Fruit fly (Drosophila melanogaster) whole organism, wandering third instar larva: Measurements from ENCODE around the gene dunk.

Experiments used
- Abd-B ChIP-seq: fragments of >200 bp; optimal IDR thresholded peaks from 2 replicates; lab custom pipeline; 2017; ENCODE audit warnings: missing biosample characterization, missing genetic modification characterization
- CG32264 ChIP-seq: fragments of 200-800 bp; sonication (Bioruptor generic); optimal IDR thresholded peaks from 2 replicates; lab custom pipeline; 2016; ENCODE audit warnings: missing biosample characterization, missing genetic modification characterization
- CrebA ChIP-seq: fragments of 200-800 bp; sonication (Bioruptor generic); optimal IDR thresholded peaks from 2 replicates; lab custom pipeline; 2016; ENCODE audit warnings: missing biosample characterization, mild to moderate bottlenecking, missing genetic modification characterization, borderline replicate concordance
- Dif ChIP-seq: fragments of 200-275, 200-300 bp; sonication (Bioruptor generic); optimal IDR thresholded peaks from 2 replicates; lab custom pipeline; 2018; ENCODE audit warnings: missing biosample characterization, missing genetic modification characterization; ENCODE audit not compliant: partially characterized antibody
- GATAd ChIP-seq: sonication (Bioruptor generic); optimal IDR thresholded peaks from 2 replicates; lab custom pipeline; 2016; ENCODE audit warnings: missing biosample characterization, missing genetic modification characterization
- HLH106 ChIP-seq: fragments of 200-800 bp; optimal IDR thresholded peaks from 3 replicates; lab custom pipeline; 2019; ENCODE audit warnings: missing biosample characterization, mild to moderate bottlenecking, missing genetic modification characterization, moderate library complexity
- Hnf4 ChIP-seq: fragments of 200-800 bp; sonication (Bioruptor generic); optimal IDR thresholded peaks from 2 replicates; lab custom pipeline; 2016; ENCODE audit warnings: missing biosample characterization, mild to moderate bottlenecking, missing genetic modification characterization
- Hr83 ChIP-seq: fragments of 200-300 bp; sonication (Bioruptor generic); optimal IDR thresholded peaks from 2 replicates; lab custom pipeline; 2016; ENCODE audit warnings: missing biosample characterization, mild to moderate bottlenecking, missing genetic modification characterization, moderate library complexity; ENCODE audit not compliant: poor library complexity, severe bottlenecking
- Mio ChIP-seq: sonication (Bioruptor generic); optimal IDR thresholded peaks from 2 replicates; lab custom pipeline; 2016; ENCODE audit warnings: missing biosample characterization, missing genetic modification characterization
- OdsH ChIP-seq: fragments of 200-800 bp; sonication (Bioruptor generic); optimal IDR thresholded peaks from 2 replicates; lab custom pipeline; 2016; ENCODE audit warnings: missing biosample characterization, mild to moderate bottlenecking, missing genetic modification characterization
- Rel ChIP-seq, 2 experiments: fragments of 200-800 bp; sonication (Bioruptor generic) in 1 of 2; optimal IDR thresholded peaks; 2 replicates in 1 of 2; 3 replicates in 1 of 2; lab custom pipeline; 2016 to 2019; ENCODE audit warnings: mild to moderate bottlenecking in 2 of 2, missing biosample characterization in 2 of 2, missing genetic modification characterization in 2 of 2, moderate library complexity in 1 of 2
- Sp1 ChIP-seq: fragments of 200-800 bp; sonication (Bioruptor generic); optimal IDR thresholded peaks from 3 replicates; lab custom pipeline; 2019; ENCODE audit warnings: missing biosample characterization, mild to moderate bottlenecking, missing genetic modification characterization, moderate library complexity
- Vsx2 ChIP-seq: fragments of 200-300, 225-300 bp; sonication (Bioruptor generic); optimal IDR thresholded peaks from 2 replicates; lab custom pipeline; 2018; ENCODE audit warnings: missing biosample characterization, missing genetic modification characterization; ENCODE audit not compliant: partially characterized antibody
- br ChIP-seq: fragments of 200-800 bp; sonication (Bioruptor generic); optimal IDR thresholded peaks from 2 replicates; lab custom pipeline; 2016; ENCODE audit warnings: missing biosample characterization, missing genetic modification characterization
- brk ChIP-seq: fragments of 200-800 bp; sonication (Bioruptor generic); optimal IDR thresholded peaks from 2 replicates; lab custom pipeline; 2016; ENCODE audit warnings: missing biosample characterization, mild to moderate bottlenecking, missing genetic modification characterization
- dl ChIP-seq, 2 experiments: fragments of 175-275, 200-275 bp in 1 of 2; fragments of 200-275 bp in 1 of 2; sonication (Bioruptor generic); optimal IDR thresholded peaks; lab custom pipeline; 2018; ENCODE audit warnings: mild to moderate bottlenecking in 2 of 2, missing biosample characterization in 2 of 2, missing genetic modification characterization in 2 of 2, moderate library complexity in 2 of 2; ENCODE audit not compliant: partially characterized antibody in 2 of 2, insufficient read depth in 1 of 2
- dsf ChIP-seq: sonication (Bioruptor generic); optimal IDR thresholded peaks from 2 replicates; lab custom pipeline; 2016; ENCODE audit warnings: missing biosample characterization, missing genetic modification characterization, borderline replicate concordance
- ey ChIP-seq: fragments of 200-800 bp; sonication (Bioruptor generic); optimal IDR thresholded peaks from 2 replicates; lab custom pipeline; 2016; ENCODE audit warnings: missing biosample characterization, missing genetic modification characterization
- foxo ChIP-seq, 2 experiments: fragments of 200-800 bp; sonication (Bioruptor generic); optimal IDR thresholded peaks; 2 replicates in 1 of 2; 3 replicates in 1 of 2; lab custom pipeline; 2016 to 2017; ENCODE audit warnings: missing biosample characterization in 2 of 2, missing genetic modification characterization in 2 of 2
- fru ChIP-seq: fragments of 200-800 bp; sonication (Bioruptor generic); optimal IDR thresholded peaks from 3 replicates; lab custom pipeline; 2016; ENCODE audit warnings: missing biosample characterization, mild to moderate bottlenecking, missing genetic modification characterization
- h ChIP-seq: fragments of 200-800 bp; sonication (Bioruptor generic); optimal IDR thresholded peaks from 3 replicates; lab custom pipeline; 2016; ENCODE audit warnings: missing biosample characterization, mild to moderate bottlenecking, missing genetic modification characterization
- jim ChIP-seq: fragments of 175-275, 200-325 bp; sonication (Bioruptor generic); optimal IDR thresholded peaks from 2 replicates; lab custom pipeline; 2016; ENCODE audit warnings: missing biosample characterization, mild to moderate bottlenecking, missing genetic modification characterization
- lola ChIP-seq: fragments of >200 bp; optimal IDR thresholded peaks from 2 replicates; lab custom pipeline; 2017; ENCODE audit warnings: missing biosample characterization, missing genetic modification characterization
- pan ChIP-seq: fragments of >200 bp; optimal IDR thresholded peaks from 2 replicates; lab custom pipeline; 2017
- psq ChIP-seq: fragments of 200-800 bp; sonication (Bioruptor generic); optimal IDR thresholded peaks from 3 replicates; lab custom pipeline; 2017; ENCODE audit warnings: missing biosample characterization, mild to moderate bottlenecking, missing genetic modification characterization, moderate library complexity
- rgr ChIP-seq: fragments of 200-800 bp; sonication (Bioruptor generic); optimal IDR thresholded peaks from 3 replicates; lab custom pipeline; 2016; ENCODE audit warnings: missing biosample characterization, mild to moderate bottlenecking, missing genetic modification characterization
- sv ChIP-seq: fragments of 200-800 bp; sonication (Bioruptor generic); optimal IDR thresholded peaks from 3 replicates; lab custom pipeline; 2016; ENCODE audit warnings: missing biosample characterization, missing genetic modification characterization
- usp ChIP-seq: fragments of >200 bp; optimal IDR thresholded peaks from 2 replicates; lab custom pipeline; 2017; ENCODE audit warnings: missing biosample characterization, missing genetic modification characterization
- woc ChIP-seq: sonication (Bioruptor generic); optimal IDR thresholded peaks from 2 replicates; lab custom pipeline; 2016; ENCODE audit warnings: missing biosample characterization, mild to moderate bottlenecking, missing genetic modification characterization

dunk gene

DNA sequence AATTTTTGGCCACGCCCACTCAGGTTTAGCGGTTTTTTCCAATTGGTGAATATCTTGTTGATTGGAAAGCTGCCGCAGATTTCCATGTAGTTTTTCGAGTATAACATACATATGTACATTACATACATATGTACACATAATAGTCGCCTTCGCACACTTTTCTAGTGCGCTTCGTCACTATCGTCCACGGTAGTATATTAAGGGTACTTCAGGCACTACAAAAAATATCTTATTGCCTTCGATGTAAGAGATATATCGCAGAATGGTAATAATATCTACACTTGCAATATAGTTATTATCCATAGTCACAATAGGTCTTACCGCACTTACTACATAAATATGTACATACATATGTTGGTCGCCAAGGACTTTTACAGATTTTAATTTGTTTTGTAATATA, 18.4 kb upstream of the dunk start:
- TF ChIP-seq usp (no peak), pan (lab: Kevin White, UChicago) (no peak), psq (GFP tag; lab: Kevin White, UChicago) (no peak), CG32264 (GFP tag; lab: Kevin White, UChicago) (no peak), Dif (GFP tag; lab: Kevin White, UChicago) (no peak), dsf (GFP tag; lab: Kevin White, UChicago) (no peak), jim (no peak), lola (GFP tag; lab: Kevin White, UChicago) (no peak), fru (no peak), sv (GFP tag; lab: Kevin White, UChicago) (no peak), br (GFP tag; lab: Kevin White, UChicago) (no peak), h (GFP tag; lab: Kevin White, UChicago) (no peak)

DNA sequence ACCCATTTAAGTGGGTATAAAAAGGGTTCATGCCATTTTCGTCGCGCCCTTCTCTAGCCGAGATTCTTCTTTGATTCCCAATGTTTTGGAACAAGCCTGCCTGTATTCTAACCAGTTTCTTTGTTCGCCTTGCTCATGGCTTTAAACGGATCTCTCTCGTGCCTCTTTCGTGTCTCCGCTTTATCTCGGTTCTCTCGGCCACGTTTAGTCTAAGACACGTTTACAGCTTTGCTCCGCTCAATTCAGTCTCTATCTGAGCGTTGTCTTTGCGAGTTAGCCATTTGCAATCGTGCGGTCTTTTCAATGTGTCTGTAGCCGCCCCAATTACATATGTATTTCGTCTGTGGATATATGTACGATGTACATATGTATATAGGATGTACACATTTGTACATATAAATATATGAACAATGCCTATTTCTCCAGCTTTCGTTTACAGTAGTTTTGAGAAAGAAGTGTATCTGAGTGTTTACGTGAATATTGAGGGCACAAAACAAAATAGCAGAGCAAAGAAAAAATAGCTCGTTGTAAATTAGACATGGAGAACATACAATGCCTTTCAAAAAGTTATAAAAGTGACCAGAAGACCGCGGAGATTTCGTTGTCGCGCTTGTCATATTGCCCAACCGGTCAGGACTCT, 17.2 kb upstream of the dunk start:
- peak; percentile 15 for TF ChIP-seq Rel (GFP tag; optimal IDR thresholded peaks at IDR 0.05; lab: Kevin White, UChicago)
- no peak for TF ChIP-seq Rel (tag; optimal IDR thresholded peaks at IDR 0.05; lab: Kevin White, UChicago)
- TF ChIP-seq dsf (GFP tag; lab: Kevin White, UChicago): no peak
- peak; percentile 25 for TF ChIP-seq woc (GFP tag; lab: Kevin White, UChicago)
- no peak for TF ChIP-seq fru
- TF ChIP-seq dl (GFP tag; optimal IDR thresholded peaks at IDR 0.05; lab: Kevin White, UChicago; ENCODE audit: insufficient read depth in 1 of 2, partially characterized antibody in 2 of 2): peak; percentile 58 to 79
- no peak for TF ChIP-seq usp
- TF ChIP-seq CrebA: peak; percentile 88
- TF ChIP-seq Hr83 (GFP tag; lab: Kevin White, UChicago): peak; percentile 33
- TF ChIP-seq psq (GFP tag; lab: Kevin White, UChicago): peak; percentile 20
- TF ChIP-seq brk (GFP tag; lab: Kevin White, UChicago): peak; percentile 34
- TF ChIP-seq h (GFP tag; lab: Kevin White, UChicago): no peak
- no peak for TF ChIP-seq Mio (GFP tag; lab: Kevin White, UChicago)
- TF ChIP-seq rgr: peak; percentile 4
- no peak for TF ChIP-seq OdsH (GFP tag; lab: Kevin White, UChicago)
- no peak for TF ChIP-seq ey (GFP tag; lab: Kevin White, UChicago)
- no peak for TF ChIP-seq lola (GFP tag; lab: Kevin White, UChicago)
- TF ChIP-seq Vsx2 (GFP tag; lab: Kevin White, UChicago): peak; percentile 68
- peak; percentile 79 for TF ChIP-seq Dif (GFP tag; lab: Kevin White, UChicago)

DNA sequence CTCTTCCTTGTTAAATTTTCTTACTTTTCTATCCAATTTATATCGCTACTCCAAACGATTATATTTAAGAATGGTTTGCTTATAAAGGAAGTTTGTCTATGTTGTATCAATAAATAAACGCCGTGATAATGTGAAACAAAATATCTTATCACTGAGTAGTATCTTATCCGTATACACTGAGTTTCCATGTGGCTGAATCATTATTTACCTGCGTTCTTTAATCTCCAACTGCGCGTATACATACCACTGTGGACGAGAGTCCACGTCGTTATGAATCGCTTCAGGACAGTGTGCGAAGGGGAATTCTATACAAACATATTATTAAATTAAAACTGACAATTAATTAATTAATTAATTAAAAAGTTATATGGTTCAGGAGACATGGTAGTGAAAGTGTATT, 12.1 kb upstream of the dunk start:
- TF ChIP-seq HLH106 (tag; lab: Kevin White, UChicago) (no peak), rgr (no peak), Mio (GFP tag; lab: Kevin White, UChicago) (no peak), dsf (GFP tag; lab: Kevin White, UChicago) (no peak), brk (GFP tag; lab: Kevin White, UChicago) (no peak), br (GFP tag; lab: Kevin White, UChicago) (peak; percentile 29), Vsx2 (GFP tag; lab: Kevin White, UChicago) (no peak)
- TF ChIP-seq, all 38 proteins: peak for 1

DNA sequence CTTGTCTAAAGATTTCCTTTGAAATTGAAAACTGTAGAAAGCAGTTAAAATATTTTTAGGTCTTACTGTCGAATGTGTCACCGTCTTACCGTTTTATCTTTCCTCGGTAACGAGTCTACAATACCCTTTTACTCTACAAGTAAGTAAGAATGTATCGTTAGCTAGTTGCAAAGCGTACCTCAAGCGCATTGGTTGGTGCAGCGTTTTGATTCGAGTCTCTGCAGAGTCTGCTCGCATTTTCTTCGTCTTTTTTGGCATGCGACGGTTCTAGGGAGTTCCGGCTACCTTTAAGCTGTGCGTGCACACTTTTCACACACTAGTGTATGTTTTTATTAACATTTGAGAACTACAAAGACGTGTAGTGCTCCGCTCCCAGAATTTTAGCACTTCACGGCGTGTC, 11.5 kb upstream of the dunk start:
- TF ChIP-seq h (GFP tag; lab: Kevin White, UChicago): no peak
- TF ChIP-seq Rel (GFP tag; optimal IDR thresholded peaks at IDR 0.05; lab: Kevin White, UChicago): no peak
- no peak for TF ChIP-seq Rel (tag; optimal IDR thresholded peaks at IDR 0.05; lab: Kevin White, UChicago)
- TF ChIP-seq Sp1 (GFP tag; lab: Kevin White, UChicago): no peak
- no peak for TF ChIP-seq foxo (GFP tag; optimal IDR thresholded peaks at IDR 0.05; lab: Kevin White, UChicago)
- TF ChIP-seq dl (GFP tag; optimal IDR thresholded peaks at IDR 0.05; lab: Kevin White, UChicago; ENCODE audit: insufficient read depth in 1 of 2, partially characterized antibody in 2 of 2): no peak
- no peak for TF ChIP-seq ey (GFP tag; lab: Kevin White, UChicago)
- no peak for TF ChIP-seq Hnf4 (GFP tag; lab: Kevin White, UChicago)
- TF ChIP-seq Mio (GFP tag; lab: Kevin White, UChicago): no peak
- no peak for TF ChIP-seq jim
- TF ChIP-seq psq (GFP tag; lab: Kevin White, UChicago): no peak
- TF ChIP-seq GATAd (GFP tag; lab: Kevin White, UChicago): no peak
- no peak for TF ChIP-seq Abd-B (GFP tag; lab: Kevin White, UChicago)
- TF ChIP-seq CrebA: no peak
